Worm (Caenorhabditis elegans): Measurements from ENCODE around the gene rbg-3.

rbg-3 gene

ce11 chrIII:4720620-4721227, 33.5 kb upstream of the rbg-3 start, which contains the start of gene emb-5 (continued):
- peak; percentile 61 for TF ChIP-seq unc-86 (tag; optimal IDR thresholded peaks at IDR 0.05)
- peak; percentile 77 for TF ChIP-seq nhr-47 (tag; optimal IDR thresholded peaks at IDR 0.05)
- TF ChIP-seq C34B4.2 (tag; optimal IDR thresholded peaks at IDR 0.05) = no peak
- no peak for TF ChIP-seq aha-1 (tag; optimal IDR thresholded peaks at IDR 0.05)
- TF ChIP-seq fos-1 (tag; optimal IDR thresholded peaks at IDR 0.05) = peak; percentile 39
- no peak for TF ChIP-seq unc-62 (GFP tag; optimal IDR thresholded peaks at IDR 0.05)
- no peak for TF ChIP-seq ceh-63 (GFP tag; optimal IDR thresholded peaks at IDR 0.05)
- TF ChIP-seq fkh-10 (GFP tag; optimal IDR thresholded peaks at IDR 0.05) = no peak
- peak in 1 of 2 experiments; percentile 76 for TF ChIP-seq lsy-2 (tag; optimal IDR thresholded peaks at IDR 0.05)
- peak; percentile 28 for TF ChIP-seq nhr-77 (tag; optimal IDR thresholded peaks at IDR 0.05)
- TF ChIP-seq C16A3.4 (tag; optimal IDR thresholded peaks at IDR 0.05) = peak; percentile 81
- TF ChIP-seq C04F5.9 (tag; optimal IDR thresholded peaks at IDR 0.05) = peak; percentile 65
- TF ChIP-seq elt-2 (tag; optimal IDR thresholded peaks at IDR 0.05) = peak; percentile 9
- peak; percentile 59 for TF ChIP-seq jun-1 (tag; optimal IDR thresholded peaks at IDR 0.05)
- TF ChIP-seq zip-4 (GFP tag; optimal IDR thresholded peaks at IDR 0.05) = no peak
- TF ChIP-seq fkh-8 (tag; optimal IDR thresholded peaks at IDR 0.05) = peak; percentile 62
- no peak for TF ChIP-seq hpl-2 (GFP tag; optimal IDR thresholded peaks at IDR 0.05)
- peak in 1 of 6 experiments; percentile 38 for TF ChIP-seq elt-3 (tag; optimal IDR thresholded peaks at IDR 0.05)
- peak; percentile 30 to 85 (median 74) for TF ChIP-seq ceh-82 (tag; optimal IDR thresholded peaks at IDR 0.05)
- TF ChIP-seq fkh-4 (tag; optimal IDR thresholded peaks at IDR 0.05; ENCODE audit: borderline replicate concordance) = no peak
- peak; percentile 79 for TF ChIP-seq nhr-71 (tag; optimal IDR thresholded peaks at IDR 0.05)

ce11 chrIII:4721750-4722149, 32.5 kb upstream of the rbg-3 start, which contains the start of gene acy-1:
acy-1 (plus strand) TSS chrIII:4722095.
- TF ChIP-seq dpl-1 (GFP tag; optimal IDR thresholded peaks at IDR 0.05) (peak; percentile 58 to 75 (median 67)), lsy-2 (tag; optimal IDR thresholded peaks at IDR 0.05) (peak; percentile 82 to 88), pqm-1 (tag; optimal IDR thresholded peaks at IDR 0.05) (no peak), aha-1 (tag; optimal IDR thresholded peaks at IDR 0.05) (no peak), lin-15B (tag; optimal IDR thresholded peaks at IDR 0.05) (peak; percentile 48), egl-13 (tag; optimal IDR thresholded peaks at IDR 0.05) (peak; percentile 47), mep-1 (tag; optimal IDR thresholded peaks at IDR 0.05) (peak; percentile 79), pag-3 (tag; optimal IDR thresholded peaks at IDR 0.05; ENCODE audit: borderline replicate concordance, insufficient read depth) (no peak), ama-1 (optimal IDR thresholded peaks at IDR 0.05) (no peak), hlh-17 (GFP tag; optimal IDR thresholded peaks at IDR 0.05; ENCODE audit: borderline replicate concordance) (no peak), mef-2 (tag; optimal IDR thresholded peaks at IDR 0.05) (no peak), lir-3 (tag; optimal IDR thresholded peaks at IDR 0.05; ENCODE audit: poor library complexity) (peak; percentile 51), aly-2 (tag; optimal IDR thresholded peaks at IDR 0.05) (no peak), nhr-85 (tag) (peak; percentile 62), lin-13 (GFP tag; optimal IDR thresholded peaks at IDR 0.05) (peak; percentile 67), fos-1 (tag; optimal IDR thresholded peaks at IDR 0.05) (peak; percentile 62), mdl-1 (tag; optimal IDR thresholded peaks at IDR 0.05) (peak in 1 of 2 experiments; percentile 2), tlp-1 (tag; optimal IDR thresholded peaks at IDR 0.05) (no peak), C04F5.9 (tag; optimal IDR thresholded peaks at IDR 0.05) (peak; percentile 31), fkh-8 (tag; optimal IDR thresholded peaks at IDR 0.05) (peak; percentile 83), ceh-90 (tag; optimal IDR thresholded peaks at IDR 0.05) (no peak), nhr-76 (tag; optimal IDR thresholded peaks at IDR 0.05) (no peak), dsc-1 (tag; optimal IDR thresholded peaks at IDR 0.05) (peak; percentile 71), snpc-4 (tag; optimal IDR thresholded peaks at IDR 0.05) (peak; percentile 43), Y116A8C.19 (tag; optimal IDR thresholded peaks at IDR 0.05; ENCODE audit: borderline replicate concordance) (no peak), C34B4.2 (tag; optimal IDR thresholded peaks at IDR 0.05) (no peak), vab-15 (tag; optimal IDR thresholded peaks at IDR 0.05) (no peak), ces-1 (GFP tag; optimal IDR thresholded peaks at IDR 0.05) (no peak), nhr-47 (tag; optimal IDR thresholded peaks at IDR 0.05) (peak; percentile 79), sup-37 (GFP tag; optimal IDR thresholded peaks at IDR 0.05) (no peak), isw-1 (GFP tag; IDR thresholded peaks at IDR 0.05) (peak; percentile 64), nhr-19 (GFP tag; conservative IDR thresholded peaks at IDR 0.05) (peak; percentile 73), elt-2 (tag; optimal IDR thresholded peaks at IDR 0.05) (no peak), unc-130 (tag; optimal IDR thresholded peaks at IDR 0.05) (peak; percentile 34), rnt-1 (tag; optimal IDR thresholded peaks at IDR 0.05) (peak; percentile 87), swsn-7 (tag; optimal IDR thresholded peaks at IDR 0.05) (peak; percentile 84), grh-1 (GFP tag; IDR thresholded peaks at IDR 0.05) (no peak)

All from whole organism, L1 larva.